Worm (Caenorhabditis elegans) whole organism, L3 larva: ENCODE results near the gene mip-2.

Experiments
- R02D3.7 ChIP-seq: fragments of 150-350 bp; optimal IDR thresholded peaks from 2 replicates; lab custom pipeline; 2014; ENCODE audit warnings: missing biosample characterization, missing genetic modification characterization
- ZK546.5 ChIP-seq: sonication (generic microtip); optimal IDR thresholded peaks from 2 replicates; lab custom pipeline; 2017; ENCODE audit warnings: missing biosample characterization, missing genetic modification characterization
- aly-2 ChIP-seq: fragments of 150-350 bp; optimal IDR thresholded peaks from 2 replicates; lab custom pipeline; 2014; ENCODE audit warnings: missing biosample characterization, missing genetic modification characterization
- ama-1 ChIP-seq: fragments of 150-350 bp; optimal IDR thresholded peaks from 2 replicates; lab custom pipeline; 2018
- ceh-28 ChIP-seq: fragments of 150-350 bp; optimal IDR thresholded peaks from 2 replicates; lab custom pipeline; 2014; ENCODE audit warnings: missing biosample characterization, missing genetic modification reagents, missing genetic modification characterization
- ceh-82 ChIP-seq: fragments of 150-350 bp; optimal IDR thresholded peaks from 2 replicates; lab custom pipeline; 2014; ENCODE audit warnings: missing biosample characterization, missing genetic modification characterization
- ceh-9 ChIP-seq: sonication (generic microtip); optimal IDR thresholded peaks from 2 replicates; lab custom pipeline; 2018; ENCODE audit warnings: missing biosample characterization, missing genetic modification characterization
- daf-12 ChIP-seq: fragments of 150-350 bp; optimal IDR thresholded peaks from 2 replicates; lab custom pipeline; 2014; ENCODE audit warnings: missing biosample characterization, missing genetic modification reagents, missing genetic modification characterization
- egl-27 ChIP-seq: sonication (generic microtip); optimal IDR thresholded peaks from 4 replicates; lab custom pipeline; 2017; ENCODE audit warnings: missing biosample characterization, missing genetic modification reagents, missing genetic modification characterization
- egl-5 ChIP-seq: fragments of 150-350 bp; optimal IDR thresholded peaks from 2 replicates; lab custom pipeline; 2017; ENCODE audit warnings: missing biosample characterization, missing genetic modification reagents, missing genetic modification characterization, inconsistent platforms
- elt-1 ChIP-seq: fragments of 150-350 bp; optimal IDR thresholded peaks from 2 replicates; lab custom pipeline; 2014; ENCODE audit warnings: missing biosample characterization, missing genetic modification characterization
- elt-3 ChIP-seq, 3 experiments: fragments of 150-350 bp in 1 of 3; sonication (generic microtip) in 2 of 3; optimal IDR thresholded peaks; 2 replicates in 2 of 3; 4 replicates in 1 of 3; lab custom pipeline; 2014 to 2017; ENCODE audit warnings: missing biosample characterization in 3 of 3, missing genetic modification characterization in 3 of 3
- fkh-2 ChIP-seq: fragments of 150-350 bp; optimal IDR thresholded peaks from 2 replicates; lab custom pipeline; 2014; ENCODE audit warnings: missing biosample characterization, missing genetic modification reagents, missing genetic modification characterization
- fos-1 ChIP-seq: fragments of 150-350 bp; optimal IDR thresholded peaks from 2 replicates; lab custom pipeline; 2014; ENCODE audit warnings: missing biosample characterization, missing genetic modification characterization
- jun-1 ChIP-seq: fragments of 150-350 bp; optimal IDR thresholded peaks from 2 replicates; lab custom pipeline; 2014; ENCODE audit warnings: missing biosample characterization, missing genetic modification reagents, missing genetic modification characterization
- lin-39 ChIP-seq: fragments of 150-350 bp; optimal IDR thresholded peaks from 2 replicates; lab custom pipeline; 2018; ENCODE audit warnings: missing biosample characterization, missing genetic modification reagents, missing genetic modification characterization
- lsy-12 ChIP-seq: sonication (generic microtip); optimal IDR thresholded peaks from 2 replicates; lab custom pipeline; 2016; ENCODE audit warnings: mild to moderate bottlenecking, missing genetic modification characterization, missing compliant biosample characterization
- mdl-1 ChIP-seq: fragments of 150-350 bp; optimal IDR thresholded peaks from 2 replicates; lab custom pipeline; 2014; ENCODE audit warnings: missing biosample characterization, missing genetic modification characterization
- mml-1 ChIP-seq: fragments of 150-350 bp; sonication (generic microtip); optimal IDR thresholded peaks from 3 replicates; lab custom pipeline; 2014; ENCODE audit warnings: missing biosample characterization, missing genetic modification characterization
- nfya-1 ChIP-seq: sonication (generic microtip); optimal IDR thresholded peaks from 2 replicates; lab custom pipeline; 2017; ENCODE audit warnings: missing genetic modification characterization, mild to moderate bottlenecking, missing compliant biosample characterization, antibody characterized with exemption, moderate library complexity; ENCODE audit not compliant: insufficient read depth
- nhr-11 ChIP-seq: fragments of 150-350 bp; optimal IDR thresholded peaks from 2 replicates; lab custom pipeline; 2014; ENCODE audit warnings: missing biosample characterization, missing genetic modification characterization
- nhr-12 ChIP-seq: fragments of 150-350 bp; optimal IDR thresholded peaks from 2 replicates; lab custom pipeline; 2014; ENCODE audit warnings: missing biosample characterization, missing genetic modification characterization
- nhr-23 ChIP-seq: fragments of 150-350 bp; optimal IDR thresholded peaks from 2 replicates; lab custom pipeline; 2014; ENCODE audit warnings: missing biosample characterization, missing genetic modification reagents, missing genetic modification characterization
- nhr-25 ChIP-seq: sonication (generic microtip); optimal IDR thresholded peaks from 2 replicates; lab custom pipeline; 2017; ENCODE audit warnings: missing biosample characterization, missing genetic modification characterization
- nhr-28 ChIP-seq: fragments of 150-350 bp; optimal IDR thresholded peaks from 2 replicates; lab custom pipeline; 2014; ENCODE audit warnings: missing biosample characterization, missing genetic modification characterization
- nhr-67 ChIP-seq: fragments of 150-350 bp; optimal IDR thresholded peaks from 2 replicates; lab custom pipeline; 2014; ENCODE audit warnings: missing biosample characterization, missing genetic modification characterization
- nhr-77 ChIP-seq: fragments of 150-350 bp; optimal IDR thresholded peaks from 2 replicates; lab custom pipeline; 2014; ENCODE audit warnings: missing biosample characterization, missing genetic modification characterization
- pqm-1 ChIP-seq: fragments of 150-350 bp; optimal IDR thresholded peaks from 2 replicates; lab custom pipeline; 2017; ENCODE audit warnings: missing biosample characterization, missing genetic modification characterization, inconsistent platforms
- sea-2 ChIP-seq: fragments of 150-350 bp; sonication (generic microtip); optimal IDR thresholded peaks from 4 replicates; lab custom pipeline; 2014; ENCODE audit warnings: missing biosample characterization, missing genetic modification reagents, missing genetic modification characterization
- skn-1 ChIP-seq: fragments of 150-350 bp; optimal IDR thresholded peaks from 2 replicates; lab custom pipeline; 2014; ENCODE audit warnings: missing biosample characterization, missing genetic modification characterization
- snpc-4 ChIP-seq: fragments of 150-350 bp; optimal IDR thresholded peaks from 2 replicates; lab custom pipeline; 2014; ENCODE audit warnings: missing biosample characterization, missing genetic modification characterization
- tbx-2 ChIP-seq: sonication (generic microtip); optimal IDR thresholded peaks from 2 replicates; lab custom pipeline; 2016; ENCODE audit warnings: mild to moderate bottlenecking, missing genetic modification characterization, missing compliant biosample characterization
- unc-39 ChIP-seq: sonication (generic microtip); optimal IDR thresholded peaks from 4 replicates; lab custom pipeline; 2017; ENCODE audit warnings: missing biosample characterization, missing genetic modification characterization
- zag-1 ChIP-seq: fragments of 150-350 bp; optimal IDR thresholded peaks from 2 replicates; lab custom pipeline; 2014; ENCODE audit warnings: missing biosample characterization, missing genetic modification characterization
- ztf-11 ChIP-seq: fragments of 150-350 bp; optimal IDR thresholded peaks from 2 replicates; lab custom pipeline; 2014; ENCODE audit warnings: missing biosample characterization, missing genetic modification characterization
- ztf-4 ChIP-seq: fragments of 150-350 bp; optimal IDR thresholded peaks from 2 replicates; lab custom pipeline; 2014; ENCODE audit warnings: missing biosample characterization, missing genetic modification characterization

Gene mip-2

ce11 chrV:13669170-13669569 lies 2.6 kb downstream of the mip-2 start:
- TF ChIP-seq egl-5 (tag; lab: Kevin White, UChicago) (no peak), nhr-25 (tag; lab: Kevin White, UChicago) (no peak), egl-27 (tag; lab: Kevin White, UChicago) (no peak), ama-1 (lab: Kevin White, UChicago) (no peak), unc-39 (no peak), jun-1 (tag; lab: Kevin White, UChicago) (no peak), ztf-4 (tag; lab: Kevin White, UChicago) (no peak), sea-2 (no peak), zag-1 (tag; lab: Kevin White, UChicago) (no peak), ceh-9 (tag; lab: Kevin White, UChicago) (no peak), nhr-23 (tag; lab: Kevin White, UChicago) (no peak), fos-1 (tag; lab: Kevin White, UChicago) (no peak), daf-12 (tag; lab: Kevin White, UChicago) (no peak), R02D3.7 (tag; lab: Kevin White, UChicago) (no peak), nfya-1 (no peak), elt-3 (tag; optimal IDR thresholded peaks at IDR 0.05; lab: Kevin White, UChicago) (no peak), nhr-77 (tag; lab: Kevin White, UChicago) (no peak), nhr-28 (tag; lab: Kevin White, UChicago) (no peak), nhr-67 (tag; lab: Kevin White, UChicago) (no peak), fkh-2 (no peak)

- TF ChIP-seq tbx-2 (tag; lab: Kevin White, UChicago): no peak
- TF ChIP-seq jun-1 (tag; lab: Kevin White, UChicago): no peak
- TF ChIP-seq aly-2: no peak
- no peak for TF ChIP-seq pqm-1 (tag; lab: Kevin White, UChicago)
- TF ChIP-seq lin-39 (tag; lab: Kevin White, UChicago): no peak
- TF ChIP-seq daf-12 (tag; lab: Kevin White, UChicago): no peak
- TF ChIP-seq fkh-2: no peak
- TF ChIP-seq skn-1 (tag; lab: Kevin White, UChicago): no peak
- TF ChIP-seq nhr-77 (tag; lab: Kevin White, UChicago): no peak
- no peak for TF ChIP-seq mml-1
- TF ChIP-seq ceh-82 (tag; lab: Kevin White, UChicago): no peak
- TF ChIP-seq elt-1 (tag; lab: Kevin White, UChicago): no peak
- TF ChIP-seq ztf-4 (tag; lab: Kevin White, UChicago): no peak
- TF ChIP-seq nhr-23 (tag; lab: Kevin White, UChicago): no peak
- TF ChIP-seq ama-1 (lab: Kevin White, UChicago): no peak
Observed at ce11 chrV:13668337-13668736, 3.4 kb downstream of the mip-2 start.

- TF ChIP-seq tbx-2 (tag; lab: Kevin White, UChicago) (no peak), egl-27 (tag; lab: Kevin White, UChicago) (no peak)
Observed at ce11 chrV:13666460-13666859, 5.3 kb downstream of the mip-2 start.

- TF ChIP-seq elt-1 (tag; lab: Kevin White, UChicago) (no peak), ceh-28 (tag; lab: Kevin White, UChicago) (no peak), mml-1 (no peak), nhr-12 (tag; lab: Kevin White, UChicago) (no peak), mdl-1 (tag; lab: Kevin White, UChicago) (no peak), sea-2 (no peak), zag-1 (tag; lab: Kevin White, UChicago) (no peak), skn-1 (tag; lab: Kevin White, UChicago) (no peak), nhr-77 (tag; lab: Kevin White, UChicago) (no peak), ztf-11 (tag; lab: Kevin White, UChicago) (no peak), unc-39 (no peak), ZK546.5 (tag; lab: Kevin White, UChicago) (no peak), nhr-11 (no peak), lsy-12 (tag; lab: Kevin White, UChicago) (no peak), snpc-4 (tag; lab: Kevin White, UChicago) (no peak)
Observed at ce11 chrV:13665089-13665488, 6.7 kb downstream of the mip-2 start, which contains the start of gene rde-12. Gene rde-12 (plus strand): TSS chrV:13665389.
